Worm (Caenorhabditis elegans): ENCODE results near the gene T24C12.1.
A peak's percentile ranks its signal among the peaks of the same experiment; 100 is the strongest.

T24C12.1 gene

ce11 chrX:2226875-2227355 lies 27.7 kb downstream of the T24C12.1 start (continued):
- TF ChIP-seq aly-2 (tag; optimal IDR thresholded peaks at IDR 0.05) (no peak), snu-23 (GFP tag; optimal IDR thresholded peaks at IDR 0.05) (peak; percentile 82), nhr-20 (tag; optimal IDR thresholded peaks at IDR 0.05) (peak; percentile 66), C34B4.2 (tag; optimal IDR thresholded peaks at IDR 0.05) (no peak), unc-86 (tag; optimal IDR thresholded peaks at IDR 0.05) (peak; percentile 47), egl-13 (tag; optimal IDR thresholded peaks at IDR 0.05) (peak; percentile 36), snpc-4 (tag; optimal IDR thresholded peaks at IDR 0.05) (no peak), Y116A8C.19 (tag; optimal IDR thresholded peaks at IDR 0.05; ENCODE audit: borderline replicate concordance) (no peak), ceh-88 (GFP tag; IDR thresholded peaks at IDR 0.05) (peak; percentile 61; the same call in 1 of the 2 replicates), mep-1 (tag; optimal IDR thresholded peaks at IDR 0.05) (peak; percentile 52), hpl-2 (GFP tag; optimal IDR thresholded peaks at IDR 0.05) (no peak), efl-3 (GFP tag; optimal IDR thresholded peaks at IDR 0.05) (no peak), nhr-11 (tag; optimal IDR thresholded peaks at IDR 0.05) (no peak), lin-15B (tag; optimal IDR thresholded peaks at IDR 0.05) (no peak), nhr-85 (tag) (peak; percentile 80), F16B12.6 (tag; optimal IDR thresholded peaks at IDR 0.05) (peak; percentile 12), ceh-63 (GFP tag; optimal IDR thresholded peaks at IDR 0.05) (peak; percentile 29), tbx-2 (tag; optimal IDR thresholded peaks at IDR 0.05) (peak; percentile 59), irx-1 (tag; optimal IDR thresholded peaks at IDR 0.05) (peak; percentile 46), C04F5.9 (tag; optimal IDR thresholded peaks at IDR 0.05) (peak; percentile 24), nhr-19 (GFP tag; conservative IDR thresholded peaks at IDR 0.05) (peak; percentile 74), fkh-4 (tag; optimal IDR thresholded peaks at IDR 0.05; ENCODE audit: borderline replicate concordance) (peak; percentile 7), vab-15 (tag; optimal IDR thresholded peaks at IDR 0.05) (no peak), swsn-7 (tag; optimal IDR thresholded peaks at IDR 0.05) (peak; percentile 55), dpl-1 (GFP tag; optimal IDR thresholded peaks at IDR 0.05) (peak in 1 of 3 experiments; percentile 34), ztf-4 (tag; optimal IDR thresholded peaks at IDR 0.05) (no peak), lin-39 (tag; optimal IDR thresholded peaks at IDR 0.05) (no peak), sup-37 (GFP tag; optimal IDR thresholded peaks at IDR 0.05) (peak; percentile 44), nhr-47 (tag; optimal IDR thresholded peaks at IDR 0.05) (peak; percentile 83), C16A3.4 (tag; optimal IDR thresholded peaks at IDR 0.05) (peak; percentile 65), ztf-11 (tag; optimal IDR thresholded peaks at IDR 0.05) (no peak), sox-4 (tag; optimal IDR thresholded peaks at IDR 0.05) (peak; percentile 0), mab-9 (GFP tag; IDR thresholded peaks at IDR 0.05) (no peak), ama-1 (optimal IDR thresholded peaks at IDR 0.05) (no peak), lsy-2 (tag; optimal IDR thresholded peaks at IDR 0.05) (peak; percentile 58 to 78), hlh-4 (tag; optimal IDR thresholded peaks at IDR 0.05) (no peak), grh-1 (GFP tag; IDR thresholded peaks at IDR 0.05) (no peak), egl-27 (tag; optimal IDR thresholded peaks at IDR 0.05) (peak in 1 of 2 experiments; percentile 46), fkh-8 (tag; optimal IDR thresholded peaks at IDR 0.05) (peak; percentile 69), jun-1 (tag; optimal IDR thresholded peaks at IDR 0.05) (peak; percentile 79), zip-4 (GFP tag; optimal IDR thresholded peaks at IDR 0.05) (peak; percentile 43), pax-3 (tag; optimal IDR thresholded peaks at IDR 0.05) (no peak), fos-1 (tag; optimal IDR thresholded peaks at IDR 0.05) (peak; percentile 33), alr-1 (tag; optimal IDR thresholded peaks at IDR 0.05; ENCODE audit: borderline replicate concordance) (no peak), nhr-237 (tag; optimal IDR thresholded peaks at IDR 0.05) (peak; percentile 23), ces-1 (GFP tag; optimal IDR thresholded peaks at IDR 0.05) (no peak), dsc-1 (tag; optimal IDR thresholded peaks at IDR 0.05) (peak; percentile 77), efl-1 (optimal IDR thresholded peaks at IDR 0.05) (peak; percentile 14 to 41), efl-1 (GFP tag; optimal IDR thresholded peaks at IDR 0.05 in 1 of 2) (peak in 1 of 2 experiments; percentile 94), nhr-90 (tag; optimal IDR thresholded peaks at IDR 0.05; ENCODE audit: poor library complexity) (peak; percentile 76), xbp-1 (tag; optimal IDR thresholded peaks at IDR 0.05) (peak; percentile 60), sptf-1 (tag; optimal IDR thresholded peaks at IDR 0.05) (no peak), isw-1 (GFP tag; IDR thresholded peaks at IDR 0.05) (no peak; the same call in 1 of the 2 replicates)

Data from whole organism, L1 larva.